Fruit fly (Drosophila melanogaster) whole organism, embryonic: ENCODE results near the gene CG10185.

ENCODE experiments used
- Bgb ChIP-seq: fragments of 200-800 bp; sonication (Bioruptor generic); IDR thresholded peaks from 2 replicates; pipeline ENCODE4 v1.3.6; 2022; ENCODE audit warnings: missing biosample characterization, missing genetic modification characterization; ENCODE audit not compliant: partially characterized antibody
- CG10431 ChIP-seq: fragments of 200-800 bp; sonication (Bioruptor generic); optimal IDR thresholded peaks from 3 replicates; lab custom pipeline; 2018; ENCODE audit warnings: missing biosample characterization, mild to moderate bottlenecking, missing genetic modification characterization
- CG11504 ChIP-seq: fragments of 200-800 bp; sonication (Bioruptor generic); optimal IDR thresholded peaks from 3 replicates; lab custom pipeline; 2019; ENCODE audit warnings: missing biosample characterization, mild to moderate bottlenecking, missing genetic modification characterization, moderate library complexity
- CG12659 ChIP-seq: fragments of 200-800 bp; sonication (Bioruptor generic); optimal IDR thresholded peaks from 3 replicates; lab custom pipeline; 2017; ENCODE audit warnings: mild to moderate bottlenecking, missing biosample characterization, missing genetic modification reagents, missing genetic modification characterization
- CG13624 ChIP-seq: fragments of 200-800 bp; sonication (Bioruptor generic); optimal IDR thresholded peaks from 2 replicates; lab custom pipeline; 2016; ENCODE audit warnings: missing biosample characterization, missing genetic modification characterization
- CG18011 ChIP-seq: fragments of 200-800 bp; sonication (Bioruptor generic); optimal IDR thresholded peaks from 2 replicates; lab custom pipeline; 2017; ENCODE audit warnings: missing biosample characterization, missing genetic modification characterization, mild to moderate bottlenecking, moderate library complexity, missing genotype
- CG1832 ChIP-seq: fragments of 200-800 bp; sonication (Bioruptor generic); optimal IDR thresholded peaks from 2 replicates; lab custom pipeline; 2017; ENCODE audit warnings: missing biosample characterization, mild to moderate bottlenecking, missing genetic modification characterization, inconsistent platforms
- CG18476 ChIP-seq: fragments of 200-800 bp; sonication (Bioruptor generic); optimal IDR thresholded peaks from 2 replicates; lab custom pipeline; 2016; ENCODE audit warnings: missing biosample characterization, mild to moderate bottlenecking, missing genetic modification characterization
- CG2199 ChIP-seq: fragments of 200-800 bp; sonication (Bioruptor generic); IDR thresholded peaks from 3 replicates; pipeline ENCODE4 v1.3.6; 2022; ENCODE audit warnings: missing biosample characterization, missing genetic modification characterization
- CG34422 ChIP-seq: fragments of 200-800 bp; sonication (Bioruptor generic); IDR thresholded peaks from 3 replicates; pipeline ENCODE4 v1.3.6; 2022; ENCODE audit warnings: missing biosample characterization, missing genetic modification characterization
- CG6791 ChIP-seq: fragments of 200-800 bp; sonication (Bioruptor generic); IDR thresholded peaks from 3 replicates; pipeline ENCODE4 v1.3.6; 2022; ENCODE audit warnings: missing biosample characterization, missing genetic modification characterization; ENCODE audit not compliant: partially characterized antibody
- CG9876 ChIP-seq: fragments of 200-800 bp; sonication (Bioruptor generic); optimal IDR thresholded peaks from 2 replicates; lab custom pipeline; 2016; ENCODE audit warnings: missing biosample characterization, missing genetic modification characterization
- CTCF ChIP-seq: fragments of 200-800 bp; sonication (Bioruptor generic); optimal IDR thresholded peaks from 2 replicates; lab custom pipeline; 2017; ENCODE audit warnings: missing biosample characterization, mild to moderate bottlenecking, missing genetic modification characterization, moderate library complexity
- CoRest ChIP-seq: fragments of 200-800 bp; sonication (Bioruptor generic); optimal IDR thresholded peaks from 3 replicates; lab custom pipeline; 2018; ENCODE audit warnings: missing biosample characterization, mild to moderate bottlenecking, missing genetic modification characterization, moderate library complexity
- Deaf1 ChIP-seq: fragments of 200-800 bp; optimal IDR thresholded peaks from 3 replicates; lab custom pipeline; 2019; ENCODE audit warnings: missing biosample characterization, mild to moderate bottlenecking, missing genetic modification characterization, moderate library complexity
- Dll ChIP-seq: fragments of 200-800 bp; sonication (Bioruptor generic); IDR thresholded peaks from 4 replicates; pipeline ENCODE4 v1.3.6; 2022; ENCODE audit warnings: missing biosample characterization, missing genetic modification characterization; ENCODE audit not compliant: partially characterized antibody
- Dp ChIP-seq: fragments of 200-800 bp; sonication (Bioruptor generic); optimal IDR thresholded peaks from 2 replicates; lab custom pipeline; 2018; ENCODE audit warnings: missing biosample characterization, mild to moderate bottlenecking, missing genetic modification characterization, moderate library complexity
- Fer3 ChIP-seq: fragments of 200-800 bp; sonication (Bioruptor generic); optimal IDR thresholded peaks from 2 replicates; lab custom pipeline; 2018; ENCODE audit warnings: missing biosample characterization, mild to moderate bottlenecking, missing genetic modification characterization, moderate library complexity
- HmgZ ChIP-seq: fragments of 200-800 bp; sonication (Bioruptor generic); optimal IDR thresholded peaks from 2 replicates; lab custom pipeline; 2018; ENCODE audit warnings: missing biosample characterization, mild to moderate bottlenecking, missing genetic modification characterization
- Jarid2 ChIP-seq: fragments of 200-800 bp; sonication (Bioruptor generic); optimal IDR thresholded peaks from 3 replicates; lab custom pipeline; 2017; ENCODE audit warnings: mild to moderate bottlenecking, missing biosample characterization, missing genetic modification reagents, missing genetic modification characterization
- Lhr ChIP-seq: fragments of 200-800 bp; sonication (Bioruptor generic); optimal IDR thresholded peaks from 3 replicates; lab custom pipeline; 2017; ENCODE audit warnings: mild to moderate bottlenecking, missing biosample characterization, missing genetic modification reagents, missing genetic modification characterization
- Nf-YB ChIP-seq: fragments of 200-800 bp; sonication (Bioruptor generic); optimal IDR thresholded peaks from 3 replicates; lab custom pipeline; 2019; ENCODE audit warnings: missing biosample characterization, mild to moderate bottlenecking, missing genetic modification characterization, moderate library complexity
- NfI ChIP-seq: fragments of 200-800 bp; sonication (Bioruptor generic); optimal IDR thresholded peaks from 3 replicates; lab custom pipeline; 2018; ENCODE audit warnings: missing biosample characterization, mild to moderate bottlenecking, missing genetic modification characterization, moderate library complexity
- Optix ChIP-seq: fragments of 200-800 bp; sonication (Bioruptor generic); IDR thresholded peaks from 3 replicates; pipeline ENCODE4 v1.3.6; 2022; ENCODE audit warnings: missing biosample characterization, missing genetic modification characterization
- Xrp1 ChIP-seq: fragments of 200-800 bp; sonication (Bioruptor generic); IDR thresholded peaks from 2 replicates; pipeline ENCODE4 v1.3.6; 2022; ENCODE audit warnings: missing biosample characterization, missing genetic modification characterization
- amos ChIP-seq: fragments of 200-800 bp; sonication (Bioruptor generic); IDR thresholded peaks from 2 replicates; pipeline ENCODE4 v1.3.6; 2022; ENCODE audit warnings: missing biosample characterization, missing genetic modification characterization; ENCODE audit not compliant: partially characterized antibody
- bbx ChIP-seq: fragments of 200-800 bp; sonication (Bioruptor generic); IDR thresholded peaks from 2 replicates; pipeline ENCODE4 v1.3.6; 2022; ENCODE audit warnings: missing biosample characterization, missing genetic modification characterization; ENCODE audit not compliant: partially characterized antibody
- chinmo ChIP-seq: fragments of 200-800 bp; sonication (Bioruptor generic); IDR thresholded peaks from 4 replicates; pipeline ENCODE4 v1.3.6; 2022; ENCODE audit warnings: missing biosample characterization, missing genetic modification characterization; ENCODE audit not compliant: partially characterized antibody
- dpn ChIP-seq, 2 experiments: fragments of 200-800 bp; sonication (Bioruptor generic); optimal IDR thresholded peaks; 3 replicates each; lab custom pipeline; 2016; ENCODE audit warnings: missing biosample characterization in 2 of 2, missing genetic modification characterization in 2 of 2
- exex ChIP-seq: fragments of 200-800 bp; sonication (Bioruptor generic); optimal IDR thresholded peaks from 4 replicates; lab custom pipeline; 2018; ENCODE audit warnings: missing biosample characterization, mild to moderate bottlenecking, missing genetic modification characterization, moderate library complexity
- ftz-f1 ChIP-seq: fragments of 200-800 bp; sonication (Bioruptor generic); optimal IDR thresholded peaks from 2 replicates; lab custom pipeline; 2016; ENCODE audit warnings: missing biosample characterization, missing genetic modification characterization
- inv ChIP-seq: fragments of 200-800 bp; sonication (Bioruptor generic); IDR thresholded peaks from 2 replicates; pipeline ENCODE4 v1.3.6; 2022; ENCODE audit warnings: missing biosample characterization, missing genetic modification characterization; ENCODE audit not compliant: partially characterized antibody
- knrl ChIP-seq: fragments of 200-800 bp; sonication (Bioruptor generic); IDR thresholded peaks from 3 replicates; pipeline ENCODE4 v1.3.6; 2022; ENCODE audit warnings: missing biosample characterization, missing genetic modification characterization; ENCODE audit not compliant: partially characterized antibody
- sd ChIP-seq: fragments of 200-800 bp; sonication (Bioruptor generic); optimal IDR thresholded peaks from 3 replicates; lab custom pipeline; 2018; ENCODE audit warnings: missing biosample characterization, mild to moderate bottlenecking, missing genetic modification characterization, moderate library complexity
- sens ChIP-seq: fragments of 200-800 bp; sonication (Bioruptor generic); peaks from one replicate; lab custom pipeline; 2016; ENCODE audit warnings: missing biosample characterization, missing genetic modification characterization
- sr ChIP-seq: fragments of 200-800 bp; sonication (Bioruptor generic); IDR thresholded peaks from 3 replicates; pipeline ENCODE4 v1.3.6; 2022; ENCODE audit warnings: missing biosample characterization, missing genetic modification characterization
- tll ChIP-seq, 2 experiments: fragments of 200-800 bp in 1 of 2; fragments of >200 bp in 1 of 2; sonication (Bioruptor generic) in 1 of 2; optimal IDR thresholded peaks; 2 replicates each; lab custom pipeline; 2017 to 2019; ENCODE audit warnings: missing biosample characterization in 2 of 2, missing genetic modification characterization in 2 of 2, mild to moderate bottlenecking in 1 of 2, moderate library complexity in 1 of 2
- vvl ChIP-seq: fragments of 200-800 bp; sonication (Bioruptor generic); IDR thresholded peaks from 2 replicates; pipeline ENCODE4 v1.3.6; 2022; ENCODE audit warnings: missing biosample characterization, missing genetic modification characterization

Gene CG10185

DNA sequence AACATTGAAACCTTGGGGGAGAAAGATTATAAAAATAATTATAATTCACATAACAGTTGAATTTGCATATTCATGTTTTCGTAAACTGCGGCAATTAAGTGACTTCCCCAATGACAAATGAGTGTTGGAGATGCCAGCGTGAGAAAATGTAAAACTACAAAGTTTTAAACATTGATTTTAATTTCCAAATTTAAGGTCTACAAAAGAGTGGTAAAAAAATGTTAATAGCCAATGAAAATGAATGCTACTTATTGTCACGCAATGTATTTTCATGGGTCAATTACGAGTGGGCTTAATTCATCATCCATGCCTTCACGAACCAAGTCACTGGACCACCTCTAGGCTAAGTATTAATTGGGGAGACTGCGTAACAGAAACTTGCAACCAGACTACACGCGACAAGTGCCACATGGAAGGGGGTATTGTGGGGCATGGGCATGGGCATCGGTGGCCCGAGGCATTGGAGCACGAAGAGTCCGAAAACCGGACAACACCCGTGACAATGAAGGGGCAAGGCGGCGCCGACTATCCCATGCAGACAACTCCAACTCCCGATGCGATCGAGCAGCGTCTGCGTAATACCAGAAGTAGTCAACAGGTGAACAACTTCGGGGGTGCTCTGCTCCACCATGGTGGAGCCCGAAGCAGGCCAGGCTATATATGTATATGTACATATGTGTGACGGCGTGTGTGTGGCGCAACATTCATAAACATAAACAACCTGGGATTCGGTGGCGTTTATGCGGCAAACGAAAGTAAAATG, 25.1 kb downstream of the CG10185 start (continued):
- TF ChIP-seq knrl (peak; percentile 29; the same call in 1 of the 3 replicates), dpn (GFP tag; optimal IDR thresholded peaks at IDR 0.05; lab: Kevin White, UChicago) (no peak), Dll (GFP tag; lab: Robert Waterston, UW) (peak; percentile 51; the same call in 2 of the 4 replicates), Deaf1 (tag; lab: Kevin White, UChicago) (peak; percentile 60), Fer3 (tag; lab: Kevin White, UChicago) (no peak), CG34422 (GFP tag; lab: Robert Waterston, UW) (0 out of 3 replicates have a peak, but pooled peaks have one; percentile 9), Optix (0 out of 3 replicates have a peak, but pooled peaks have one; percentile 8)

DNA sequence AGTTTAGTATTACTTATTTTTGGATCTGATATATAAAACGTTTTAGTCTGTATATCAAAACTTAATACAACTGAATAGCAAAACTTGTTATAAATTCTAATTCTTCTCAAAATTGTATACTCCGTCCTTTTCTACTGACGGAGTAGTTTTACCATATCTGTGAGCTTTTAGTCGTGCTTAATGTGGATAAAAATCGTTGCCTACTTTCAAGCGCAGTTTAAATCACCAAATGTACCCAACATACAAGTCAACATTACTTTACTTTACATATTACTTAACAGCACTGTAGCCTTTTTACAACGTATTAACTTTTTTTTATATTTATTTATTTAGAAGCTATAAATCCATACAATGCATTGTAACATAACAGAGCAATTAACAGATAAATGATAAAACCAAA, 26.5 kb downstream of the CG10185 start:
- TF ChIP-seq CG18476 (GFP tag; lab: Kevin White, UChicago), result no peak
- TF ChIP-seq CG6791, result peak; percentile 52; the same call in 1 of the 3 replicates
- TF ChIP-seq CoRest, result peak; percentile 33
- TF ChIP-seq CG9876 (GFP tag; lab: Kevin White, UChicago), result no peak
- TF ChIP-seq CG10431 (GFP tag; lab: Kevin White, UChicago), result no peak
- no peak for TF ChIP-seq ftz-f1 (GFP tag; lab: Kevin White, UChicago)
- TF ChIP-seq Nf-YB (GFP tag; lab: Kevin White, UChicago), result peak; percentile 8
- peak; percentile 41; the same call in 1 of the 2 replicates for TF ChIP-seq bbx (GFP tag; lab: Robert Waterston, UW)
- peak; percentile 44; the same call in 1 of the 3 replicates for TF ChIP-seq knrl
- peak; percentile 3 for TF ChIP-seq CG12659 (GFP tag; lab: Kevin White, UChicago)
- TF ChIP-seq sens (GFP tag; lab: Kevin White, UChicago), result peak; percentile 68
- no peak for TF ChIP-seq tll (GFP tag; optimal IDR thresholded peaks at IDR 0.05; lab: Kevin White, UChicago)
- no peak for TF ChIP-seq sr
- TF ChIP-seq exex (tag; lab: Kevin White, UChicago), result no peak
- peak; percentile 22 for TF ChIP-seq Lhr
- TF ChIP-seq Xrp1 (GFP tag; lab: Robert Waterston, UW), result no peak
- TF ChIP-seq chinmo (GFP tag; lab: Robert Waterston, UW), result 0 out of 4 replicates have a peak, but pooled peaks have one; percentile 19
- TF ChIP-seq HmgZ (tag; lab: Kevin White, UChicago), result peak; percentile 68
- TF ChIP-seq CG1832 (GFP tag; lab: Kevin White, UChicago), result peak; percentile 35
- no peak for TF ChIP-seq sd (tag; lab: Kevin White, UChicago)
- TF ChIP-seq Jarid2 (GFP tag; lab: Kevin White, UChicago), result no peak
- peak; percentile 29 for TF ChIP-seq vvl (GFP tag; lab: Robert Waterston, UW)
- peak; percentile 93 for TF ChIP-seq CG2199 (GFP tag; lab: Robert Waterston, UW)
- no peak for TF ChIP-seq CG11504 (tag; lab: Kevin White, UChicago)
- TF ChIP-seq Dp (GFP tag; lab: Kevin White, UChicago), result peak; percentile 9
- peak; percentile 61 for TF ChIP-seq amos (GFP tag; lab: Robert Waterston, UW)
- TF ChIP-seq CTCF, result peak; percentile 72
- no peak for TF ChIP-seq NfI
- TF ChIP-seq CG13624 (GFP tag; lab: Kevin White, UChicago), result no peak
- TF ChIP-seq Bgb (GFP tag; lab: Robert Waterston, UW), result peak; percentile 52
- peak; percentile 98 for TF ChIP-seq CG18011 (GFP tag; lab: Kevin White, UChicago)
- TF ChIP-seq inv (GFP tag; lab: Robert Waterston, UW), result no peak; the same call in 1 of the 2 replicates
